Fruit fly (Drosophila melanogaster): ENCODE data around the gene CG34377.
A peak's percentile ranks its signal among the peaks of the same experiment; 100 is the strongest.

The CG34377 gene

dm6 chr3R:22351396-22351795, 27.5 kb upstream of the CG34377 start, which contains the start of gene rdhB:
Gene rdhB, plus strand, starts transcription at chr3R:22351696.
- TF ChIP-seq Dll (optimal IDR thresholded peaks at IDR 0.05) = no peak
- no peak for TF ChIP-seq psq (optimal IDR thresholded peaks at IDR 0.05)
- TF ChIP-seq usp (GFP tag; optimal IDR thresholded peaks at IDR 0.05) = no peak
- peak in 1 of 2 experiments; percentile 29 for TF ChIP-seq EcR (GFP tag; optimal IDR thresholded peaks at IDR 0.05)
- no peak for TF ChIP-seq CG8478 (optimal IDR thresholded peaks at IDR 0.05)
- no peak for TF ChIP-seq pan (optimal IDR thresholded peaks at IDR 0.05)

- TF ChIP-seq CG8478 (optimal IDR thresholded peaks at IDR 0.05) (no peak), usp (GFP tag; optimal IDR thresholded peaks at IDR 0.05) (no peak), EcR (GFP tag; optimal IDR thresholded peaks at IDR 0.05) (no peak), pan (optimal IDR thresholded peaks at IDR 0.05) (no peak), psq (optimal IDR thresholded peaks at IDR 0.05) (no peak), Dll (optimal IDR thresholded peaks at IDR 0.05) (no peak)
These were observed 18.8 kb upstream of the CG34377 start for dm6 chr3R:22342708-22343107.

dm6 chr3R:22342151-22342550, 18.3 kb upstream of the CG34377 start, which contains the start of gene CG5386:
Gene CG5386, minus strand, starts transcription at chr3R:22342251.
- TF ChIP-seq usp (GFP tag; optimal IDR thresholded peaks at IDR 0.05) (no peak), CG8478 (optimal IDR thresholded peaks at IDR 0.05) (no peak), psq (optimal IDR thresholded peaks at IDR 0.05) (no peak), EcR (GFP tag; optimal IDR thresholded peaks at IDR 0.05) (no peak)

DNA sequence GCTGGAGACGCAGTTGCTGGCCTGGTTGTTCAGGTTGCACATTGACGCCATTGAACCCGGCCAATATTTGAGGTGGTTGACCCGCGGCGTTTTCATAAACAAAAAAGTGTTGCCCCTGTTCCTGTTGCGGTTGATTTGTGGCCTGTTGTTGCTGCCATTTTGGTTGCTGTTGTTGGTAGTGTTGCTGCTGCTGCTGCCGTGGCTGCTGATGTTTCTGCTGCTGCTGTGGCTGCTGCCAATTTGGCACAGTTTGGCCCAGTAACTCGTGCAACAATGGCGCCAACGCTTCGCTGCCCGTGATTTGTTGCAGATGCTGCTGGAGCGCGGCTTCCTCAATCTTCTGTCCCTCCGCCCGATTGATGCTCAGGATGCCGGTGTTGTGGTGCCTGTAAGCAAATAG, 17.8 kb upstream of the CG34377 start:
- TF ChIP-seq usp (GFP tag; optimal IDR thresholded peaks at IDR 0.05) (no peak), psq (optimal IDR thresholded peaks at IDR 0.05) (no peak), CG8478 (optimal IDR thresholded peaks at IDR 0.05) (no peak), pan (optimal IDR thresholded peaks at IDR 0.05) (no peak), Dll (optimal IDR thresholded peaks at IDR 0.05) (no peak), EcR (GFP tag; optimal IDR thresholded peaks at IDR 0.05) (no peak)

DNA sequence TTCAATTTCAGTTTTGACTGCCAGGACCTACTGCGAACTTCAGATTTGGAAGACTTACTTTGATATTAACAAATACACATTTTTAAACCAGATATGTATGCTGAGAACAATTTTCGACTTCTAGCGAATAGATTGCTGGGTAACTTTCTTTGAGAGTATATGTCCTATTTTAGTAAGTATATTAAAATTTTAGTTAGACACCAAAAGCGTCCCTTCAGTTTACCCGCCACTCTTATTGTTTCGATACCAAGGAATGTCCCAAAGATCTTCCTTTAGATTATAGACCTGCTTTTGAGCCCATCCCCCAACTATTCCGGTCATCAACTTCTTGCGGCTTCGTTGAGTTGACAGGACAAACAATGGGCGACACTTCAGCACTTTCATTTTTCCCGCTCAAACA, 16.3 kb upstream of the CG34377 start, which contains the start of gene CG5388:
CG5388 (minus strand) TSS at position 101 of the 400 bp plus-strand sequence.
- TF ChIP-seq psq (optimal IDR thresholded peaks at IDR 0.05) = no peak

- TF ChIP-seq usp (GFP tag; optimal IDR thresholded peaks at IDR 0.05) = no peak
- no peak for TF ChIP-seq CG8478 (optimal IDR thresholded peaks at IDR 0.05)
- TF ChIP-seq psq (optimal IDR thresholded peaks at IDR 0.05) = no peak
These were observed 15.6 kb upstream of the CG34377 start for dm6 chr3R:22339510-22339909.

DNA sequence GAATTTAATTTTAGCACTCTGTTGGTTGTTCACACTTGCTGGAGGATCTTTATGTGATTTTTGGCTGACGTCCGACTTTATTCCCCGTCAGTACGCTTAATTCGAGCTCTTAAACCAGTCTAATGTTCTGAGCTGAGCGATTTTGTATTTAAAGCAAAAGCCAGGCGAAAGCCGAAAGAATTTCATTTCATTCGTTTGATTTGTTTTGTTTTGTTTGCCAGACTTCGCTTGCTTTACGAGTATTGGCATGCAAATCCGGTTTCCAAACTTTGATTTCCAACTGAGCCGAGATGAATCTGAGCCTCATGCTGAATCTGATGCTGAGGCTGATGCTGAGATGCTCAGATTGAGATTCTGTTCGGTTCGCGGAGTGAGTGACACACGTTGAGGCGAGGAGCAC, 10.2 kb upstream of the CG34377 start, which contains the start of gene CG5391:
CG5391 (minus strand) TSS at position 101 of the 400 bp plus-strand sequence.
- TF ChIP-seq EcR (GFP tag; optimal IDR thresholded peaks at IDR 0.05) = no peak
- no peak for TF ChIP-seq Dll (optimal IDR thresholded peaks at IDR 0.05)
- no peak for TF ChIP-seq CG8478 (optimal IDR thresholded peaks at IDR 0.05)
- no peak for TF ChIP-seq psq (optimal IDR thresholded peaks at IDR 0.05)
- TF ChIP-seq usp (GFP tag; optimal IDR thresholded peaks at IDR 0.05) = no peak
- TF ChIP-seq pan (optimal IDR thresholded peaks at IDR 0.05) = no peak

DNA sequence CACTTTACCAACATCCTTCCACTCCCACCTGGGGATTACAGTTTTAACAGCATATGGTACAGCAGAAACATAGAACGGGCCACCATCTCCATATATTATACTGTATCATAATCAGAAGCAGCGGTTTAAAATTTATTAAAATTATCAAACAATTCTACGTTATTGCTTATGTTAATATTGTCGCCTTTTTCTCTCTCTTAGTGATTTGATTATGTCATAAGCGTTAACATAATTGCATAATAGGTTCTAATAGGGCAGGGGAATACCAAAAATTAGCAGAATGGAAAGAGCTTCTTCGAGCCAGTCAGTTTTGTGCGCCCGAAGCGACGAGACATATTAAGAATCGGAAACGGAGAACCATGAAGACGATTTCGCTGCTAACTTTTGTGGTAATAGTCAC, 7.8 kb upstream of the CG34377 start, which contains the start of gene CG13862:
CG13862 (plus strand) TSS at position 301 of the 400 bp plus-strand sequence.
- TF ChIP-seq EcR (GFP tag; optimal IDR thresholded peaks at IDR 0.05) (no peak), pan (optimal IDR thresholded peaks at IDR 0.05) (no peak), psq (optimal IDR thresholded peaks at IDR 0.05) (no peak), Dll (optimal IDR thresholded peaks at IDR 0.05) (no peak), CG8478 (optimal IDR thresholded peaks at IDR 0.05) (no peak), usp (GFP tag; optimal IDR thresholded peaks at IDR 0.05) (no peak)

- TF ChIP-seq usp (GFP tag; optimal IDR thresholded peaks at IDR 0.05) = no peak
- TF ChIP-seq EcR (GFP tag; optimal IDR thresholded peaks at IDR 0.05) = no peak
- no peak for TF ChIP-seq CG8478 (optimal IDR thresholded peaks at IDR 0.05)
- TF ChIP-seq Dll (optimal IDR thresholded peaks at IDR 0.05) = no peak
- no peak for TF ChIP-seq pan (optimal IDR thresholded peaks at IDR 0.05)
- TF ChIP-seq psq (optimal IDR thresholded peaks at IDR 0.05) = no peak
These were observed 6.7 kb upstream of the CG34377 start, which contains the start of gene CG33721 for dm6 chr3R:22330512-22331119. Gene CG33721, plus strand, starts transcription at chr3R:22331069.

DNA sequence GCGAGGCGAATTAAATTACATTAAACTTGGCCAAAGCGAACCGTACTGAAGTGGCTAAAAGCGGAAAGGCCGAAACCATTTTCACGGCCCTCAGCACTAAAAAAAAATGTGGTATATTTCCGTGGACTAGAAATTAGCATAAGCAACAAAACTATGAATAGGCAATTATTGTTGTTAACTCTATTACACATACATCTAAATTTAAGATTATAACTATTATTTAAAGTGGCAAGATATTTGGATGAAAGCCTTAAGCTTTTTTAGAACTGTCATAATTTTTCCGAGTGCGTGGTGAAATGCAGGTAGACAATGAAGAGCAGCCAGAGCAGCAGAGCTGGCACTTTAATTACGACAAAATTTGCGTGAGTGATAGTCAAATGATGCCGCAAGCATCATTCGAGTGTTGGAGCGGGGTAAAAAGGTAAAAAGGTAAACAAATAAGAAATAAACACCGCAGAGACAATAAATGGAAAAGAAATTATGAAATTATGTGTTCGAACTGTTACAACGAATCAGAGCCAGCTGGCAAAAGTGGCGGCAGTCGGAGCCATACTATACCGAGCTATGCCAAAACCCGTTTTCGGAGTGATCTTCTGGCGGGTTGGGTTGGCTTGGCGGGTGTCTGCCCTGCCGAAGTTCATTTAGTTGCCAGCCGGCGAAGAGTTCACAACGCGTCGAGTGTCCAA, 4.9 kb upstream of the CG34377 start, which contains the start of gene CG7080:
CG7080 (plus strand) TSS at position 636 of the 686 bp plus-strand sequence.
- no peak for TF ChIP-seq usp (GFP tag; optimal IDR thresholded peaks at IDR 0.05)
- TF ChIP-seq psq (optimal IDR thresholded peaks at IDR 0.05) = no peak
- no peak for TF ChIP-seq Dll (optimal IDR thresholded peaks at IDR 0.05)
- no peak for TF ChIP-seq EcR (GFP tag; optimal IDR thresholded peaks at IDR 0.05)
- no peak for TF ChIP-seq pan (optimal IDR thresholded peaks at IDR 0.05)
- TF ChIP-seq CG8478 (optimal IDR thresholded peaks at IDR 0.05) = no peak

dm6 chr3R:22324736-22325135, 842 bp upstream of the CG34377 start:
- no peak for TF ChIP-seq EcR (GFP tag; optimal IDR thresholded peaks at IDR 0.05)
- TF ChIP-seq usp (GFP tag; optimal IDR thresholded peaks at IDR 0.05) = no peak
- TF ChIP-seq Dll (optimal IDR thresholded peaks at IDR 0.05) = no peak
- TF ChIP-seq psq (optimal IDR thresholded peaks at IDR 0.05) = no peak
- no peak for TF ChIP-seq pan (optimal IDR thresholded peaks at IDR 0.05)
- TF ChIP-seq CG8478 (optimal IDR thresholded peaks at IDR 0.05) = no peak

DNA sequence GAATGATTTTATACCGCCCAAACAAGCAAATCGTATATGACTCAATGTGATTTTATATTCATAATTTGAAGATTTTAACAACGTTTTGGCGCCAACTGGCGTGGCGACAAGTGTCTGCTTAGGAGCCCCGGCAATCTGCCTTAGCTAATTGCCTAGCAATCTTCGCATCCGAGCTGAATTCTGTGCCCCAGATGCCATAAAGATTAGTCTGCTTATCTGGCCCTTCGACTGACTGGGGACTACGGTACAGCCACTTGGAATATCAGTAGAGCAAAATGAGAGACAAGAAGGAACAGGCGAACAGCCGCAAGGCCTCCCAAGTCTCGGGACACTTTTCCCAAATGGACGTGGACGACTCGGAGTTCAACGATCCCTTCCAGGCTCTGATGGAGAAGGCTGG, 23.8 kb downstream of the CG34377 start:
- no peak for TF ChIP-seq EcR (GFP tag; optimal IDR thresholded peaks at IDR 0.05)
- TF ChIP-seq usp (GFP tag; optimal IDR thresholded peaks at IDR 0.05) = no peak
- no peak for TF ChIP-seq psq (optimal IDR thresholded peaks at IDR 0.05)
- TF ChIP-seq CG8478 (optimal IDR thresholded peaks at IDR 0.05) = no peak
- no peak for TF ChIP-seq Dll (optimal IDR thresholded peaks at IDR 0.05)
- no peak for TF ChIP-seq pan (optimal IDR thresholded peaks at IDR 0.05)
